Fruit fly (Drosophila melanogaster): ENCODE results near the gene CG6928.

CG6928 gene

dm6 chr3L:12002321-12003248, at the start of gene CG6928, which contains the start of gene Pop2:
CG6928 (plus strand) TSS chr3L:12003155.
Pop2 (minus strand) TSS chr3L:12002915.
- TF ChIP-seq toe (GFP tag; optimal IDR thresholded peaks at IDR 0.05) (peak; percentile 82), pad (GFP tag; optimal IDR thresholded peaks at IDR 0.05) (peak; percentile 61), tj (GFP tag; optimal IDR thresholded peaks at IDR 0.05) (peak; percentile 24), Hr96 (GFP tag; optimal IDR thresholded peaks at IDR 0.05) (peak; percentile 82), Crg-1 (GFP tag; optimal IDR thresholded peaks at IDR 0.05) (peak; percentile 79), CG7045 (GFP tag; optimal IDR thresholded peaks at IDR 0.05) (no peak), CG12768 (GFP tag; optimal IDR thresholded peaks at IDR 0.05) (peak; percentile 38), CG5204 (GFP tag; optimal IDR thresholded peaks at IDR 0.05) (peak; percentile 82), Mnt (GFP tag; optimal IDR thresholded peaks at IDR 0.05) (peak; percentile 73), bab1 (GFP tag; optimal IDR thresholded peaks at IDR 0.05) (peak; percentile 27), ovo (GFP tag; optimal IDR thresholded peaks at IDR 0.05) (peak; percentile 71), CG33017 (tag; optimal IDR thresholded peaks at IDR 0.05) (no peak), CG11617 (GFP tag; optimal IDR thresholded peaks at IDR 0.05) (peak; percentile 47), CG14711 (tag; optimal IDR thresholded peaks at IDR 0.05) (peak; percentile 98), cnc (optimal IDR thresholded peaks at IDR 0.05) (no peak), CG1620 (GFP tag; optimal IDR thresholded peaks at IDR 0.05) (peak; percentile 87), Clk (GFP tag; optimal IDR thresholded peaks at IDR 0.05) (peak; percentile 68), CG7101 (tag; optimal IDR thresholded peaks at IDR 0.05) (peak; percentile 46), cic (GFP tag; optimal IDR thresholded peaks at IDR 0.05) (no peak), kay (GFP tag; ENCODE audit: borderline replicate concordance) (no peak)

DNA sequence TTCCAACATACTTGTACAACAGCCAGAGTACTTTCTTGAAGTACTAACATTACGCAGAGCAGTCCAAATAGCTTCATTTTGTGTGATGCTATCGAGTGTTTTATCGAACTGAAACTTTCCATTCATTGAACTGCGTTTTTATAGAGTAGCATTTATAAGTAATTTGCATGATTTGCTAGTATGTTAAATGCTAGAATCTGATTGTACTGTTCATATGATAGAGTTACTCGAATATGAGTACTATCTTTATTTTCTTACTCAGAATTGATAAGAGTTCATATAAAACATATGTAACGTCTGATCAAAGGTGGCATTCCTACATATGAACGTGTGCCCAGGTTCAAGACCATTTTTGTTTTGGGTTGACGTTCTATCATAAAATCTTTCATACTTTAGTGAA, 49.7 kb upstream of the CG6928 start, which contains the start of gene obst-G:
Gene obst-G (minus strand): TSS at position 101 of the 400 bp plus-strand sequence.
- no peak for TF ChIP-seq CG7101 (tag; optimal IDR thresholded peaks at IDR 0.05)
- no peak for TF ChIP-seq bab1 (GFP tag; optimal IDR thresholded peaks at IDR 0.05)
- TF ChIP-seq cnc (optimal IDR thresholded peaks at IDR 0.05), result no peak
- no peak for TF ChIP-seq Mnt (GFP tag; optimal IDR thresholded peaks at IDR 0.05)
- no peak for TF ChIP-seq tj (GFP tag; optimal IDR thresholded peaks at IDR 0.05)
- no peak for TF ChIP-seq ovo (GFP tag; optimal IDR thresholded peaks at IDR 0.05)
- TF ChIP-seq cic (GFP tag; optimal IDR thresholded peaks at IDR 0.05), result no peak
- no peak for TF ChIP-seq CG14711 (tag; optimal IDR thresholded peaks at IDR 0.05)
- TF ChIP-seq CG7045 (GFP tag; optimal IDR thresholded peaks at IDR 0.05), result no peak
- no peak for TF ChIP-seq CG5204 (GFP tag; optimal IDR thresholded peaks at IDR 0.05)
- TF ChIP-seq kay (GFP tag; ENCODE audit: borderline replicate concordance), result no peak
- no peak for TF ChIP-seq pad (GFP tag; optimal IDR thresholded peaks at IDR 0.05)
- no peak for TF ChIP-seq Clk (GFP tag; optimal IDR thresholded peaks at IDR 0.05)
- no peak for TF ChIP-seq CG12768 (GFP tag; optimal IDR thresholded peaks at IDR 0.05)
- no peak for TF ChIP-seq CG33017 (tag; optimal IDR thresholded peaks at IDR 0.05)
- TF ChIP-seq Hr96 (GFP tag; optimal IDR thresholded peaks at IDR 0.05), result no peak
- TF ChIP-seq CG1620 (GFP tag; optimal IDR thresholded peaks at IDR 0.05), result no peak
- TF ChIP-seq Crg-1 (GFP tag; optimal IDR thresholded peaks at IDR 0.05), result no peak

- TF ChIP-seq Clk (GFP tag; optimal IDR thresholded peaks at IDR 0.05), result no peak
- peak; percentile 7 for TF ChIP-seq kay (GFP tag; ENCODE audit: borderline replicate concordance)
Observed at dm6 chr3L:11953783-11954182, 49.2 kb upstream of the CG6928 start, which contains the start of gene CG7248. CG7248 (plus strand) TSS chr3L:11954083.

- no peak for TF ChIP-seq pad (GFP tag; optimal IDR thresholded peaks at IDR 0.05)
- TF ChIP-seq cnc (optimal IDR thresholded peaks at IDR 0.05), result no peak
- no peak for TF ChIP-seq CG14711 (tag; optimal IDR thresholded peaks at IDR 0.05)
- no peak for TF ChIP-seq CG11617 (GFP tag; optimal IDR thresholded peaks at IDR 0.05)
- TF ChIP-seq Clk (GFP tag; optimal IDR thresholded peaks at IDR 0.05), result no peak
- no peak for TF ChIP-seq bab1 (GFP tag; optimal IDR thresholded peaks at IDR 0.05)
Observed at dm6 chr3L:11957669-11958333, 45.2 kb upstream of the CG6928 start, which contains the start of the genes CG11570 and CG43294. CG11570 (minus strand) TSS chr3L:11957769. CG43294 (plus strand) TSS chr3L:11958283.

dm6 chr3L:11966104-11966503, 36.9 kb upstream of the CG6928 start, which contains the start of gene prc:
prc (minus strand) TSS chr3L:11966131.
- TF ChIP-seq CG14711 (tag; optimal IDR thresholded peaks at IDR 0.05), result no peak
- TF ChIP-seq CG33017 (tag; optimal IDR thresholded peaks at IDR 0.05), result no peak
- TF ChIP-seq CG1620 (GFP tag; optimal IDR thresholded peaks at IDR 0.05), result no peak
- TF ChIP-seq Crg-1 (GFP tag; optimal IDR thresholded peaks at IDR 0.05), result no peak
- TF ChIP-seq CG5204 (GFP tag; optimal IDR thresholded peaks at IDR 0.05), result no peak
- TF ChIP-seq pad (GFP tag; optimal IDR thresholded peaks at IDR 0.05), result no peak
- TF ChIP-seq bab1 (GFP tag; optimal IDR thresholded peaks at IDR 0.05), result no peak
- TF ChIP-seq ovo (GFP tag; optimal IDR thresholded peaks at IDR 0.05), result no peak
- TF ChIP-seq cnc (optimal IDR thresholded peaks at IDR 0.05), result no peak
- TF ChIP-seq Hr96 (GFP tag; optimal IDR thresholded peaks at IDR 0.05), result no peak
- TF ChIP-seq tj (GFP tag; optimal IDR thresholded peaks at IDR 0.05), result no peak
- TF ChIP-seq Mnt (GFP tag; optimal IDR thresholded peaks at IDR 0.05), result no peak
- no peak for TF ChIP-seq CG7101 (tag; optimal IDR thresholded peaks at IDR 0.05)
- TF ChIP-seq cic (GFP tag; optimal IDR thresholded peaks at IDR 0.05), result no peak
- TF ChIP-seq CG7045 (GFP tag; optimal IDR thresholded peaks at IDR 0.05), result no peak
- TF ChIP-seq toe (GFP tag; optimal IDR thresholded peaks at IDR 0.05), result no peak
- TF ChIP-seq CG11617 (GFP tag; optimal IDR thresholded peaks at IDR 0.05), result no peak
- TF ChIP-seq kay (GFP tag; ENCODE audit: borderline replicate concordance), result no peak

All from whole organism, adult.